5 fruit fly cellular contexts compared by ENCODE assay signal in genomic region chr2L:5975025-5975539, dm6.
A peak's percentile ranks its signal among the peaks of the same experiment; 100 is the strongest.
TF ChIP-seq lines count a peak whose summit lies in the region.

No protein-coding gene starts in this region.

- no peak for TF ChIP-seq CTCF in whole organism, embryonic (GFP tag; optimal IDR thresholded peaks at IDR 0.05; lab: Kevin White, UChicago)

TF ChIP-seq in whole organism, adult, 20 proteins besides CTCF, POLR2A, EP300 and RAD21:
- TF ChIP-seq CG33017 (tag; optimal IDR thresholded peaks at IDR 0.05; lab: Kevin White, UChicago): no peak
- TF ChIP-seq tj (GFP tag; optimal IDR thresholded peaks at IDR 0.05; lab: Kevin White, UChicago): peak; percentile 26
- TF ChIP-seq cnc (optimal IDR thresholded peaks at IDR 0.05; lab: Kevin White, UChicago): no peak
- TF ChIP-seq CG1620 (GFP tag; optimal IDR thresholded peaks at IDR 0.05; lab: Kevin White, UChicago): no peak

TF ChIP-seq in whole organism, embryonic, 481 proteins besides CTCF, POLR2A, EP300 and RAD21 (continues in another document):
- TF ChIP-seq pho (GFP tag; optimal IDR thresholded peaks at IDR 0.05; lab: Kevin White, UChicago) (no peak), sima (GFP tag; optimal IDR thresholded peaks at IDR 0.05; lab: Kevin White, UChicago) (no peak), CG10321 (GFP tag; IDR thresholded peaks at IDR 0.05; lab: Robert Waterston, UW) (0 out of 2 replicates have a peak, but pooled peaks have one; percentile 26), crol (GFP tag; IDR thresholded peaks at IDR 0.05; lab: Robert Waterston, UW) (peak; percentile 40; the same call in 1 of the 2 replicates), CG6654 (GFP tag; optimal IDR thresholded peaks at IDR 0.05; lab: Kevin White, UChicago) (no peak), Ravus (GFP tag; IDR thresholded peaks at IDR 0.05; lab: Robert Waterston, UW) (no peak), gce (GFP tag; IDR thresholded peaks at IDR 0.05; lab: Robert Waterston, UW) (0 out of 3 replicates have a peak, but pooled peaks have one; percentile 31), Doc2 (GFP tag; IDR thresholded peaks at IDR 0.05; lab: Robert Waterston, UW) (no peak), Rfx (GFP tag; IDR thresholded peaks at IDR 0.05; lab: Robert Waterston, UW) (peak; percentile 39; the same call in 1 of the 2 replicates), CG4854 (GFP tag; optimal IDR thresholded peaks at IDR 0.05; lab: Kevin White, UChicago) (no peak), CG6272 (GFP tag; IDR thresholded peaks at IDR 0.05; lab: Robert Waterston, UW) (no peak), pum (GFP tag; optimal IDR thresholded peaks at IDR 0.05; lab: Kevin White, UChicago) (no peak), CG30403 (GFP tag; optimal IDR thresholded peaks at IDR 0.05; lab: Kevin White, UChicago) (no peak), CG10979 (tag; optimal IDR thresholded peaks at IDR 0.05; lab: Kevin White, UChicago) (no peak), CG34422 (GFP tag; IDR thresholded peaks at IDR 0.05; lab: Robert Waterston, UW) (0 out of 3 replicates have a peak, but pooled peaks have one; percentile 19), cas (GFP tag; IDR thresholded peaks at IDR 0.05; lab: Robert Waterston, UW) (no peak), nom (GFP tag; optimal IDR thresholded peaks at IDR 0.05; lab: Kevin White, UChicago) (peak; percentile 12), ro (GFP tag; IDR thresholded peaks at IDR 0.05; lab: Robert Waterston, UW) (no peak), CG3847 (GFP tag; IDR thresholded peaks at IDR 0.05; lab: Robert Waterston, UW) (no peak), CG6175 (GFP tag; IDR thresholded peaks at IDR 0.05; lab: Robert Waterston, UW) (0 out of 3 replicates have a peak, but pooled peaks have one; percentile 46), ci (GFP tag; IDR thresholded peaks at IDR 0.05; lab: Robert Waterston, UW) (no peak)

TF ChIP-seq in whole organism, prepupa, 60 proteins besides CTCF, POLR2A, EP300 and RAD21:
- TF ChIP-seq vri (GFP tag; optimal IDR thresholded peaks at IDR 0.05; lab: Kevin White, UChicago) (no peak), Eip93F (GFP tag; optimal IDR thresholded peaks at IDR 0.05; lab: Kevin White, UChicago) (no peak), Eip75B (GFP tag; optimal IDR thresholded peaks at IDR 0.05; lab: Kevin White, UChicago) (no peak), CG3919 (GFP tag; optimal IDR thresholded peaks at IDR 0.05; lab: Kevin White, UChicago) (no peak), CG4318 (GFP tag; optimal IDR thresholded peaks at IDR 0.05; lab: Kevin White, UChicago) (no peak), Ets96B (tag; optimal IDR thresholded peaks at IDR 0.05; lab: Kevin White, UChicago) (no peak), fkh (GFP tag; optimal IDR thresholded peaks at IDR 0.05; lab: Kevin White, UChicago) (peak; percentile 50), acj6 (GFP tag; optimal IDR thresholded peaks at IDR 0.05; lab: Kevin White, UChicago) (no peak), Gug (GFP tag; IDR thresholded peaks at IDR 0.05; lab: Robert Waterston, UW) (no peak), CG9139 (GFP tag; optimal IDR thresholded peaks at IDR 0.05; lab: Kevin White, UChicago) (no peak), Blimp-1 (GFP tag; optimal IDR thresholded peaks at IDR 0.05; lab: Kevin White, UChicago) (no peak), dsx (GFP tag; optimal IDR thresholded peaks at IDR 0.05; lab: Kevin White, UChicago; ENCODE audit: poor library complexity, severe bottlenecking) (peak; percentile 26), CG15336 (GFP tag; IDR thresholded peaks at IDR 0.05; lab: Robert Waterston, UW) (peak; percentile 13; the same call in 1 of the 2 replicates), svp (GFP tag; lab: Kevin White, UChicago) (peak; percentile 72), eg (GFP tag; IDR thresholded peaks at IDR 0.05; lab: Robert Waterston, UW) (peak; percentile 38; the same call in 2 of the 3 replicates), CG8119 (GFP tag; IDR thresholded peaks at IDR 0.05; lab: Robert Waterston, UW) (0 out of 3 replicates have a peak, but pooled peaks have one; percentile 18), Hr38 (GFP tag; optimal IDR thresholded peaks at IDR 0.05; lab: Kevin White, UChicago) (no peak)

TF ChIP-seq in whole organism, pupa, 21 proteins besides CTCF, POLR2A, EP300 and RAD21:
- TF ChIP-seq rn (GFP tag; IDR thresholded peaks at IDR 0.05; lab: Robert Waterston, UW): no peak
- TF ChIP-seq Ets98B (GFP tag; IDR thresholded peaks at IDR 0.05; lab: Robert Waterston, UW): peak; percentile 16; the same call in 1 of the 2 replicates
- TF ChIP-seq CG13204 (GFP tag; optimal IDR thresholded peaks at IDR 0.05; lab: Kevin White, UChicago): peak; percentile 43
- TF ChIP-seq fd96Ca (GFP tag; IDR thresholded peaks at IDR 0.05; lab: Robert Waterston, UW): 0 out of 3 replicates have a peak, but pooled peaks have one; percentile 16
- peak; percentile 27 for TF ChIP-seq EcR (GFP tag; optimal IDR thresholded peaks at IDR 0.05; lab: Kevin White, UChicago)
- no peak for TF ChIP-seq CG17806 (tag; optimal IDR thresholded peaks at IDR 0.05; lab: Kevin White, UChicago)

TF ChIP-seq in whole organism, wandering third instar larva, 38 proteins besides CTCF, POLR2A, EP300 and RAD21:
- TF ChIP-seq OdsH (GFP tag; optimal IDR thresholded peaks at IDR 0.05; lab: Kevin White, UChicago) (peak; percentile 54), Hr83 (GFP tag; optimal IDR thresholded peaks at IDR 0.05; lab: Kevin White, UChicago; ENCODE audit: poor library complexity, severe bottlenecking) (peak; percentile 76), pan (optimal IDR thresholded peaks at IDR 0.05; lab: Kevin White, UChicago) (no peak), foxo (GFP tag; optimal IDR thresholded peaks at IDR 0.05; lab: Kevin White, UChicago) (peak in 1 of 2 experiments; percentile 3), rgr (GFP tag; optimal IDR thresholded peaks at IDR 0.05; lab: Kevin White, UChicago) (peak; percentile 20), Hnf4 (GFP tag; optimal IDR thresholded peaks at IDR 0.05; lab: Kevin White, UChicago) (peak; percentile 4), br (GFP tag; optimal IDR thresholded peaks at IDR 0.05; lab: Kevin White, UChicago) (peak; percentile 42), h (GFP tag; optimal IDR thresholded peaks at IDR 0.05; lab: Kevin White, UChicago) (peak; percentile 52), Dfd (GFP tag; optimal IDR thresholded peaks at IDR 0.05; lab: Kevin White, UChicago) (no peak)
